Worm (Caenorhabditis elegans) whole organism, L4 larva: ENCODE data around the gene C05E4.7.

Source experiments
- aly-2 ChIP-seq: sonication (generic microtip); optimal IDR thresholded peaks from 2 replicates; lab custom pipeline; 2018; ENCODE audit warnings: missing biosample characterization, missing genetic modification characterization
- vab-7 ChIP-seq: fragments of 200-800 bp; sonication (Bioruptor generic); IDR thresholded peaks from 2 replicates; pipeline ENCODE4 v1.3.6; 2022; ENCODE audit warnings: missing genetic modification reagents, missing genetic modification characterization, missing compliant biosample characterization

- TF ChIP-seq vab-7: no peak
- TF ChIP-seq aly-2 (tag; lab: Kevin White, UChicago): no peak
Observed at ce11 chrV:773256-773655, 31.3 kb downstream of the C05E4.7 start, which contains the start of gene sti-1.
